Fruit fly (Drosophila melanogaster) whole organism, wandering third instar larva: ENCODE measurements around the gene senju.

ENCODE experiments used
- Abd-B ChIP-seq: fragments of >200 bp; optimal IDR thresholded peaks from 2 replicates; lab custom pipeline; 2017; ENCODE audit warnings: missing biosample characterization, missing genetic modification characterization
- CG9705 ChIP-seq: fragments of 200-800 bp; sonication (Bioruptor generic); optimal IDR thresholded peaks from 2 replicates; lab custom pipeline; 2018; ENCODE audit warnings: missing biosample characterization, mild to moderate bottlenecking, missing genetic modification characterization
- CrebA ChIP-seq: fragments of 200-800 bp; sonication (Bioruptor generic); optimal IDR thresholded peaks from 2 replicates; lab custom pipeline; 2016; ENCODE audit warnings: missing biosample characterization, mild to moderate bottlenecking, missing genetic modification characterization, borderline replicate concordance
- Dif ChIP-seq: fragments of 200-275, 200-300 bp; sonication (Bioruptor generic); optimal IDR thresholded peaks from 2 replicates; lab custom pipeline; 2018; ENCODE audit warnings: missing biosample characterization, missing genetic modification characterization; ENCODE audit not compliant: partially characterized antibody
- GATAd ChIP-seq: sonication (Bioruptor generic); optimal IDR thresholded peaks from 2 replicates; lab custom pipeline; 2016; ENCODE audit warnings: missing biosample characterization, missing genetic modification characterization
- HLH106 ChIP-seq: fragments of 200-800 bp; optimal IDR thresholded peaks from 3 replicates; lab custom pipeline; 2019; ENCODE audit warnings: missing biosample characterization, mild to moderate bottlenecking, missing genetic modification characterization, moderate library complexity
- Hr83 ChIP-seq: fragments of 200-300 bp; sonication (Bioruptor generic); optimal IDR thresholded peaks from 2 replicates; lab custom pipeline; 2016; ENCODE audit warnings: missing biosample characterization, mild to moderate bottlenecking, missing genetic modification characterization, moderate library complexity; ENCODE audit not compliant: poor library complexity, severe bottlenecking
- Jra ChIP-seq: sonication (Bioruptor generic); optimal IDR thresholded peaks from 2 replicates; lab custom pipeline; 2016; ENCODE audit warnings: missing biosample characterization, missing genetic modification characterization
- Mio ChIP-seq: sonication (Bioruptor generic); optimal IDR thresholded peaks from 2 replicates; lab custom pipeline; 2016; ENCODE audit warnings: missing biosample characterization, missing genetic modification characterization
- N ChIP-seq: fragments of >200 bp; optimal IDR thresholded peaks from 2 replicates; lab custom pipeline; 2018; ENCODE audit warnings: missing biosample characterization, missing external identifiers, missing genetic modification characterization
- OdsH ChIP-seq: fragments of 200-800 bp; sonication (Bioruptor generic); optimal IDR thresholded peaks from 2 replicates; lab custom pipeline; 2016; ENCODE audit warnings: missing biosample characterization, mild to moderate bottlenecking, missing genetic modification characterization
- Rel ChIP-seq, 2 experiments: fragments of 200-800 bp; sonication (Bioruptor generic) in 1 of 2; optimal IDR thresholded peaks; 2 replicates in 1 of 2; 3 replicates in 1 of 2; lab custom pipeline; 2016 to 2019; ENCODE audit warnings: mild to moderate bottlenecking in 2 of 2, missing biosample characterization in 2 of 2, missing genetic modification characterization in 2 of 2, moderate library complexity in 1 of 2
- Sp1 ChIP-seq: fragments of 200-800 bp; sonication (Bioruptor generic); optimal IDR thresholded peaks from 3 replicates; lab custom pipeline; 2019; ENCODE audit warnings: missing biosample characterization, mild to moderate bottlenecking, missing genetic modification characterization, moderate library complexity
- Vsx2 ChIP-seq: fragments of 200-300, 225-300 bp; sonication (Bioruptor generic); optimal IDR thresholded peaks from 2 replicates; lab custom pipeline; 2018; ENCODE audit warnings: missing biosample characterization, missing genetic modification characterization; ENCODE audit not compliant: partially characterized antibody
- br ChIP-seq: fragments of 200-800 bp; sonication (Bioruptor generic); optimal IDR thresholded peaks from 2 replicates; lab custom pipeline; 2016; ENCODE audit warnings: missing biosample characterization, missing genetic modification characterization
- dl ChIP-seq, 2 experiments: fragments of 175-275, 200-275 bp in 1 of 2; fragments of 200-275 bp in 1 of 2; sonication (Bioruptor generic); optimal IDR thresholded peaks; lab custom pipeline; 2018; ENCODE audit warnings: mild to moderate bottlenecking in 2 of 2, missing biosample characterization in 2 of 2, missing genetic modification characterization in 2 of 2, moderate library complexity in 2 of 2; ENCODE audit not compliant: partially characterized antibody in 2 of 2, insufficient read depth in 1 of 2
- dmrt93B ChIP-seq: fragments of 200-800 bp; sonication (Bioruptor generic); optimal IDR thresholded peaks from 2 replicates; lab custom pipeline; 2018; ENCODE audit warnings: missing biosample characterization, mild to moderate bottlenecking, missing genetic modification characterization
- dsf ChIP-seq: sonication (Bioruptor generic); optimal IDR thresholded peaks from 2 replicates; lab custom pipeline; 2016; ENCODE audit warnings: missing biosample characterization, missing genetic modification characterization, borderline replicate concordance
- ey ChIP-seq: fragments of 200-800 bp; sonication (Bioruptor generic); optimal IDR thresholded peaks from 2 replicates; lab custom pipeline; 2016; ENCODE audit warnings: missing biosample characterization, missing genetic modification characterization
- fru ChIP-seq: fragments of 200-800 bp; sonication (Bioruptor generic); optimal IDR thresholded peaks from 3 replicates; lab custom pipeline; 2016; ENCODE audit warnings: missing biosample characterization, mild to moderate bottlenecking, missing genetic modification characterization
- lola ChIP-seq: fragments of >200 bp; optimal IDR thresholded peaks from 2 replicates; lab custom pipeline; 2017; ENCODE audit warnings: missing biosample characterization, missing genetic modification characterization
- pan ChIP-seq: fragments of >200 bp; optimal IDR thresholded peaks from 2 replicates; lab custom pipeline; 2017
- psq ChIP-seq: fragments of 200-800 bp; sonication (Bioruptor generic); optimal IDR thresholded peaks from 3 replicates; lab custom pipeline; 2017; ENCODE audit warnings: missing biosample characterization, mild to moderate bottlenecking, missing genetic modification characterization, moderate library complexity
- rgr ChIP-seq: fragments of 200-800 bp; sonication (Bioruptor generic); optimal IDR thresholded peaks from 3 replicates; lab custom pipeline; 2016; ENCODE audit warnings: missing biosample characterization, mild to moderate bottlenecking, missing genetic modification characterization
- sage ChIP-seq: fragments of 200-800 bp; sonication (Bioruptor generic); optimal IDR thresholded peaks from 2 replicates; lab custom pipeline; 2016; ENCODE audit warnings: missing biosample characterization, mild to moderate bottlenecking, missing genetic modification characterization
- sv ChIP-seq: fragments of 200-800 bp; sonication (Bioruptor generic); optimal IDR thresholded peaks from 3 replicates; lab custom pipeline; 2016; ENCODE audit warnings: missing biosample characterization, missing genetic modification characterization
- tai ChIP-seq: sonication (Bioruptor generic); optimal IDR thresholded peaks from 2 replicates; lab custom pipeline; 2016; ENCODE audit warnings: missing biosample characterization, missing genetic modification characterization

Gene senju

DNA sequence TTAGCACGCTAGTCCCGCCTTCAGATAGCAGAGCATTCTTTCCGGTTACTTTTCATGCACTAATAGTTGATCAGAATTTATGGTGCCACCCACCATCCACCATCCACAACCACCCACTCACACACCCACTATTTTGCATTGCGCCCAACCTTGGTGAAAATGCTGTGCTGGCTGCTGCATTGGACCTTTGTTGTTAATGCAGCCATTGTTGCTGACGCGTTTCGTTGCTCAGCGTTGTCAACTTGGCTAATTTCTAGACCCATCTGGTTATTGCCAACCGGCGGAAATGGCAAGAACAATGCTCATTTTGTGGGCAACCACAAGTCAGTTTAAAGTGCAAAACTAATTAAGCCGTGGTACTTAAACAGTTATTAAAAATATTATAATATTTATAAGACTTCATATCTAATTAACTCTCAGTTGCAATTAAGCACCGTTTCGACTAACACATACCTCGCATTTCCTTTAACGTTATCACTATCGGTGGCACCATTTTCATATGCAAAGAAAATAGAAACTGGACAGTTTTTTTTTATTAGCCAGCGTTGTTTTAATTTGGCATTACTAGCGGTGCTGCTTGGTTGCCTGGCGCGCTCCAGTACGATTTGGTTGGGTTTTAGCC lies 36.1 kb downstream of the senju start:
- TF ChIP-seq sage (GFP tag; lab: Kevin White, UChicago), result no peak
- TF ChIP-seq N (GFP tag; lab: Kevin White, UChicago), result no peak
- TF ChIP-seq CrebA (GFP tag; lab: Kevin White, UChicago), result no peak
- no peak for TF ChIP-seq tai (GFP tag; lab: Kevin White, UChicago)
- no peak for TF ChIP-seq pan
- no peak for TF ChIP-seq Abd-B (GFP tag; lab: Kevin White, UChicago)
- no peak for TF ChIP-seq OdsH (GFP tag; lab: Kevin White, UChicago)
- no peak for TF ChIP-seq ey (GFP tag; lab: Kevin White, UChicago)
- no peak for TF ChIP-seq Rel (GFP tag; optimal IDR thresholded peaks at IDR 0.05; lab: Kevin White, UChicago)
- no peak for TF ChIP-seq Rel (tag; optimal IDR thresholded peaks at IDR 0.05; lab: Kevin White, UChicago)
- TF ChIP-seq CG9705, result no peak
- TF ChIP-seq psq (GFP tag; lab: Kevin White, UChicago), result no peak
- no peak for TF ChIP-seq rgr

DNA sequence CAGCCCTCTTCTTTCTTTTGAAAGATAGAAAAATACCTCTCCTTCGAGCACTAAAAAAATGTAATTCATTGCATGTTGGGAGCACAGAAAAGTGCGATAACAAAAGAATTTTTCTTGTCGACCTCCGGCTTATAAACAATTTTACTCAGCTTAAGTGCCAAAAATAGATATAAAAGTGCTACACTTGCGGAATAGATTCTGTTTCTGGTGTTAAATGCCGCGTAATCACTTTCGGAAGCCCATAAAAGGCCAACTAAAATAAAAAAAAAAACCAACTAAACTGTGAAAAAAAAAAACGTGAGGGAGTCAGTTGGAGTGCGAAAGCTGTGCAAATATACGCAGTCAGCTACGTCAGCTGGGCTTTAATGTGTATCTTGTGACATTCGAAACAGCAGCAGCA lies 37.0 kb downstream of the senju start:
- TF ChIP-seq CrebA (GFP tag; lab: Kevin White, UChicago), result no peak
- TF ChIP-seq psq (GFP tag; lab: Kevin White, UChicago), result no peak
- TF ChIP-seq ey (GFP tag; lab: Kevin White, UChicago), result no peak
- TF ChIP-seq GATAd (GFP tag; lab: Kevin White, UChicago), result no peak
- TF ChIP-seq dl (GFP tag; optimal IDR thresholded peaks at IDR 0.05; lab: Kevin White, UChicago; ENCODE audit: insufficient read depth in 1 of 2, partially characterized antibody in 2 of 2), result no peak
- TF ChIP-seq N (GFP tag; lab: Kevin White, UChicago), result no peak
- TF ChIP-seq fru, result no peak
- TF ChIP-seq Dif (GFP tag; lab: Kevin White, UChicago), result no peak
- TF ChIP-seq pan, result no peak
- no peak for TF ChIP-seq Hr83
- TF ChIP-seq dsf, result no peak
- no peak for TF ChIP-seq sage (GFP tag; lab: Kevin White, UChicago)
- TF ChIP-seq Jra (GFP tag; lab: Kevin White, UChicago), result no peak
- no peak for TF ChIP-seq Mio (GFP tag; lab: Kevin White, UChicago)
- TF ChIP-seq sv, result no peak
- no peak for TF ChIP-seq dmrt93B (GFP tag; lab: Kevin White, UChicago)
- TF ChIP-seq Vsx2 (GFP tag; lab: Kevin White, UChicago), result no peak

dm6 chr2L:5090352-5090751 lies 37.7 kb downstream of the senju start:
- no peak for TF ChIP-seq Vsx2 (GFP tag; lab: Kevin White, UChicago)
- no peak for TF ChIP-seq dl (GFP tag; optimal IDR thresholded peaks at IDR 0.05; lab: Kevin White, UChicago; ENCODE audit: insufficient read depth in 1 of 2, partially characterized antibody in 2 of 2)
- no peak for TF ChIP-seq fru
- TF ChIP-seq sage (GFP tag; lab: Kevin White, UChicago), result no peak

DNA sequence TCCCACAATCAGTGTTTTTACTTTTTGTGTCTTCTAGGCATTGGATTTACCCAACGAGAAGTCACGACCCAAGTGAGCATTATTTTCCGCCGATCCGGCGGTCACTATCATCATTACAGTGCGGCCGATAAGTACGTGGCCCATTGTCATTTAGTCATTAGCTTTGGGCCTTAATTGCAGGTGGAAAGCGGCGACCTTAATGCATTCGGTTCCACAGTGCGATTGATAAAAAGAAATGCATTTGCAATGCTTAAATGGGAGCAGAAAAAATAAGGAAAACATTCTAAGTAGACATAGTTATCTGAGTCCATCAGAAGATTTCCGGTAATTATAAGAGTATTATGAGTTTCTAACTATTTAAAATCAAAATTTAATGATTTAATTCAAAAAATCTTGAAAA lies 39.5 kb downstream of the senju start:
- TF ChIP-seq fru, result peak; percentile 8
- no peak for TF ChIP-seq Sp1 (GFP tag; lab: Kevin White, UChicago)
- TF ChIP-seq OdsH (GFP tag; lab: Kevin White, UChicago), result no peak
- TF ChIP-seq br (GFP tag; lab: Kevin White, UChicago), result peak; percentile 52
- TF ChIP-seq ey (GFP tag; lab: Kevin White, UChicago), result peak; percentile 47

- TF ChIP-seq sv (no peak), N (GFP tag; lab: Kevin White, UChicago) (no peak), Rel (GFP tag; optimal IDR thresholded peaks at IDR 0.05; lab: Kevin White, UChicago) (no peak), Rel (tag; optimal IDR thresholded peaks at IDR 0.05; lab: Kevin White, UChicago) (peak; percentile 16), lola (GFP tag; lab: Kevin White, UChicago) (no peak), Sp1 (GFP tag; lab: Kevin White, UChicago) (no peak), HLH106 (tag; lab: Kevin White, UChicago) (no peak)
Measured at dm6 chr2L:5092597-5092991, 40.0 kb downstream of the senju start.
